Worm (Caenorhabditis elegans) whole organism, L3 larva: ENCODE data around the gene pnn-1.

Source experiments
- ZK546.5 ChIP-seq: sonication (generic microtip); optimal IDR thresholded peaks from 2 replicates; lab custom pipeline; 2017; ENCODE audit warnings: missing biosample characterization, missing genetic modification characterization
- lin-39 ChIP-seq: fragments of 150-350 bp; optimal IDR thresholded peaks from 2 replicates; lab custom pipeline; 2018; ENCODE audit warnings: missing biosample characterization, missing genetic modification reagents, missing genetic modification characterization
- mdl-1 ChIP-seq: fragments of 150-350 bp; optimal IDR thresholded peaks from 2 replicates; lab custom pipeline; 2014; ENCODE audit warnings: missing biosample characterization, missing genetic modification characterization
- nhr-23 ChIP-seq: fragments of 150-350 bp; optimal IDR thresholded peaks from 2 replicates; lab custom pipeline; 2014; ENCODE audit warnings: missing biosample characterization, missing genetic modification reagents, missing genetic modification characterization
- nhr-237 ChIP-seq: fragments of 150-350 bp; optimal IDR thresholded peaks from 2 replicates; lab custom pipeline; 2014; ENCODE audit warnings: missing biosample characterization, missing genetic modification characterization
- nhr-25 ChIP-seq: sonication (generic microtip); optimal IDR thresholded peaks from 2 replicates; lab custom pipeline; 2017; ENCODE audit warnings: missing biosample characterization, missing genetic modification characterization
- nhr-43 ChIP-seq: sonication (generic microtip); optimal IDR thresholded peaks from 2 replicates; lab custom pipeline; 2016; ENCODE audit warnings: mild to moderate bottlenecking, missing genetic modification characterization, missing compliant biosample characterization; ENCODE audit not compliant: poor library complexity, severe bottlenecking
- skn-1 ChIP-seq: fragments of 150-350 bp; optimal IDR thresholded peaks from 2 replicates; lab custom pipeline; 2014; ENCODE audit warnings: missing biosample characterization, missing genetic modification characterization

- TF ChIP-seq mdl-1, result no peak
- no peak for TF ChIP-seq nhr-237 (tag; lab: Kevin White, UChicago)
- no peak for TF ChIP-seq nhr-43 (tag; lab: Kevin White, UChicago)
- TF ChIP-seq skn-1 (tag; lab: Kevin White, UChicago), result no peak
- TF ChIP-seq lin-39 (tag; lab: Kevin White, UChicago), result no peak
- no peak for TF ChIP-seq nhr-23 (tag; lab: Kevin White, UChicago)
- no peak for TF ChIP-seq nhr-25
- TF ChIP-seq ZK546.5, result no peak
Measured at ce11 chrV:12949607-12950006, 21.3 kb upstream of the pnn-1 start, which contains the start of gene T16G1.13.
